Worm (Caenorhabditis elegans) whole organism, L1 larva: Measurements from ENCODE around the gene unc-68.
A peak's percentile ranks its signal among the peaks of the same experiment; 100 is the strongest.

Source experiments
- C04F5.9 ChIP-seq: sonication (generic microtip); optimal IDR thresholded peaks from 2 replicates; lab custom pipeline; 2016; ENCODE audit warnings: missing genetic modification characterization, missing compliant biosample characterization
- C16A3.4 ChIP-seq: fragments of 150-350 bp; optimal IDR thresholded peaks from 2 replicates; lab custom pipeline; 2014; ENCODE audit warnings: missing biosample characterization, missing genetic modification characterization
- Y116A8C.19 ChIP-seq: sonication (generic microtip); optimal IDR thresholded peaks from 2 replicates; lab custom pipeline; 2016; ENCODE audit warnings: missing compliant biosample characterization, missing genetic modification characterization, borderline replicate concordance
- ceh-8 ChIP-seq: fragments of 200-800 bp; sonication (Bioruptor generic); optimal IDR thresholded peaks from 2 replicates; lab custom pipeline; 2018; ENCODE audit warnings: mild to moderate bottlenecking, missing genetic modification characterization, moderate library complexity, missing compliant biosample characterization
- ceh-88 ChIP-seq: fragments of 200-800 bp; sonication (Bioruptor generic); IDR thresholded peaks from 2 replicates; pipeline ENCODE4 v1.3.6; 2022; ENCODE audit warnings: missing genetic modification characterization, missing compliant biosample characterization
- ceh-90 ChIP-seq: sonication (generic microtip); optimal IDR thresholded peaks from 2 replicates; lab custom pipeline; 2016; ENCODE audit warnings: missing genetic modification characterization, missing compliant biosample characterization
- dpl-1 ChIP-seq, 3 experiments: fragments of 150-350 bp in 2 of 3; sonication (generic microtip) in 1 of 3; optimal IDR thresholded peaks; 2 replicates each; lab custom pipeline; 2014 to 2017; ENCODE audit warnings: missing biosample characterization in 3 of 3, missing genetic modification characterization in 3 of 3, missing genetic modification reagents in 3 of 3
- egl-13 ChIP-seq: sonication (generic microtip); optimal IDR thresholded peaks from 2 replicates; lab custom pipeline; 2016; ENCODE audit warnings: missing genotype, missing genetic modification reagents, missing genetic modification characterization, missing compliant biosample characterization
- egl-27 ChIP-seq, 2 experiments: fragments of 150-350 bp in 1 of 2; sonication (generic microtip); optimal IDR thresholded peaks; 3 replicates each; lab custom pipeline; 2017 to 2018; ENCODE audit warnings: missing biosample characterization in 2 of 2, missing genetic modification characterization in 2 of 2, missing genetic modification reagents in 2 of 2
- elt-2 ChIP-seq: sonication (generic microtip); optimal IDR thresholded peaks from 2 replicates; lab custom pipeline; 2016; ENCODE audit warnings: missing genetic modification characterization, mild to moderate bottlenecking, inconsistent platforms, missing compliant biosample characterization, missing genetic modification reagents
- elt-3 ChIP-seq, 6 experiments: fragments of 150-350 bp in 1 of 6; sonication (generic microtip); optimal IDR thresholded peaks; 2 replicates each; lab custom pipeline; 2017 to 2018; ENCODE audit warnings: missing biosample characterization in 6 of 6, missing genetic modification characterization in 6 of 6, inconsistent platforms in 1 of 6
- fkh-4 ChIP-seq: sonication (generic microtip); optimal IDR thresholded peaks from 2 replicates; lab custom pipeline; 2016; ENCODE audit warnings: missing compliant biosample characterization, missing genetic modification characterization, borderline replicate concordance
- grh-1 ChIP-seq: fragments of 200-800 bp; sonication (Bioruptor generic); IDR thresholded peaks from 2 replicates; pipeline ENCODE4 v1.3.6; 2022; ENCODE audit warnings: missing genetic modification reagents, missing genetic modification characterization, missing compliant biosample characterization
- irx-1 ChIP-seq: sonication (generic microtip); optimal IDR thresholded peaks from 2 replicates; lab custom pipeline; 2016; ENCODE audit warnings: missing genetic modification characterization, missing compliant biosample characterization
- isw-1 ChIP-seq: fragments of 200-800 bp; sonication (Bioruptor generic); IDR thresholded peaks from 2 replicates; pipeline ENCODE4 v1.3.6; 2022; ENCODE audit warnings: missing genetic modification characterization, missing compliant biosample characterization
- jun-1 ChIP-seq: fragments of 150-350 bp; optimal IDR thresholded peaks from 2 replicates; lab custom pipeline; 2014; ENCODE audit warnings: missing biosample characterization, missing genetic modification reagents, missing genetic modification characterization
- lin-13 ChIP-seq: fragments of 150-350 bp; optimal IDR thresholded peaks from 2 replicates; lab custom pipeline; 2014; ENCODE audit warnings: missing biosample characterization, missing genetic modification reagents, missing genetic modification characterization
- lin-14 ChIP-seq: fragments of 200-800 bp; sonication (Bioruptor generic); optimal IDR thresholded peaks from 2 replicates; lab custom pipeline; 2018; ENCODE audit warnings: mild to moderate bottlenecking, missing genetic modification characterization, moderate library complexity, missing compliant biosample characterization
- lin-15B ChIP-seq: fragments of 150-350 bp; sonication (generic microtip); optimal IDR thresholded peaks from 3 replicates; lab custom pipeline; 2014; ENCODE audit warnings: missing biosample characterization, missing genetic modification characterization
- lir-3 ChIP-seq: sonication (generic microtip); optimal IDR thresholded peaks from 2 replicates; lab custom pipeline; 2016; ENCODE audit warnings: mild to moderate bottlenecking, missing genetic modification characterization, moderate library complexity, missing compliant biosample characterization; ENCODE audit not compliant: poor library complexity
- lsy-2 ChIP-seq, 2 experiments: fragments of 150-350 bp; optimal IDR thresholded peaks; 2 replicates each; lab custom pipeline; 2014; ENCODE audit warnings: missing biosample characterization in 2 of 2, missing genetic modification characterization in 2 of 2
- mdl-1 ChIP-seq, 2 experiments: fragments of 150-350 bp; optimal IDR thresholded peaks; 2 replicates each; lab custom pipeline; 2014 to 2017; ENCODE audit warnings: missing biosample characterization in 2 of 2, missing genetic modification characterization in 2 of 2, inconsistent platforms in 1 of 2
- mef-2 ChIP-seq: fragments of 150-350 bp; optimal IDR thresholded peaks from 2 replicates; lab custom pipeline; 2014; ENCODE audit warnings: missing biosample characterization, missing genetic modification characterization
- nhr-19 ChIP-seq: fragments of 200-800 bp; sonication (Bioruptor generic); conservative IDR thresholded peaks from 2 replicates; pipeline ENCODE4 v1.3.6; 2022; ENCODE audit warnings: missing genetic modification characterization, missing compliant biosample characterization
- nhr-20 ChIP-seq: sonication (generic microtip); optimal IDR thresholded peaks from 2 replicates; lab custom pipeline; 2016; ENCODE audit warnings: mild to moderate bottlenecking, missing genetic modification characterization, missing compliant biosample characterization
- nhr-237 ChIP-seq: fragments of 150-350 bp; optimal IDR thresholded peaks from 2 replicates; lab custom pipeline; 2014; ENCODE audit warnings: missing biosample characterization, missing genetic modification characterization
- nhr-71 ChIP-seq: sonication (generic microtip); optimal IDR thresholded peaks from 2 replicates; lab custom pipeline; 2016; ENCODE audit warnings: mild to moderate bottlenecking, missing genetic modification characterization, moderate library complexity, missing compliant biosample characterization
- nhr-76 ChIP-seq: sonication (generic microtip); optimal IDR thresholded peaks from 2 replicates; lab custom pipeline; 2017; ENCODE audit warnings: missing biosample characterization, missing genetic modification characterization
- nhr-77 ChIP-seq: fragments of 150-350 bp; optimal IDR thresholded peaks from 2 replicates; lab custom pipeline; 2014; ENCODE audit warnings: missing biosample characterization, missing genetic modification characterization
- nhr-84 ChIP-seq: sonication (generic microtip); optimal IDR thresholded peaks from 2 replicates; lab custom pipeline; 2017; ENCODE audit warnings: missing biosample characterization, missing genetic modification characterization
- nhr-90 ChIP-seq: sonication (generic microtip); optimal IDR thresholded peaks from 2 replicates; lab custom pipeline; 2016; ENCODE audit warnings: mild to moderate bottlenecking, missing genetic modification characterization, missing compliant biosample characterization; ENCODE audit not compliant: poor library complexity
- pax-3 ChIP-seq: fragments of 200-800 bp; sonication (Bioruptor generic); optimal IDR thresholded peaks from 2 replicates; lab custom pipeline; 2018; ENCODE audit warnings: mild to moderate bottlenecking, missing genetic modification characterization, moderate library complexity, missing compliant biosample characterization
- sptf-1 ChIP-seq: fragments of 150-350 bp; optimal IDR thresholded peaks from 2 replicates; lab custom pipeline; 2014; ENCODE audit warnings: missing biosample characterization, missing genetic modification characterization
- tlp-1 ChIP-seq: fragments of 150-350 bp; optimal IDR thresholded peaks from 2 replicates; lab custom pipeline; 2014; ENCODE audit warnings: missing biosample characterization, missing genetic modification characterization
- unc-62 ChIP-seq: fragments of 150-350 bp; optimal IDR thresholded peaks from 2 replicates; lab custom pipeline; 2014; ENCODE audit warnings: missing biosample characterization, missing genetic modification reagents, missing genetic modification characterization
- zip-4 ChIP-seq: fragments of 200-800 bp; sonication (Bioruptor generic); optimal IDR thresholded peaks from 2 replicates; lab custom pipeline; 2018; ENCODE audit warnings: mild to moderate bottlenecking, missing genetic modification characterization, moderate library complexity, missing compliant biosample characterization
- ztf-11 ChIP-seq, 2 experiments: sonication (generic microtip); optimal IDR thresholded peaks; 2 replicates each; lab custom pipeline; 2016 to 2017; ENCODE audit warnings: missing genetic modification characterization in 2 of 2, missing biosample characterization in 1 of 2, missing compliant biosample characterization in 1 of 2

Gene unc-68

DNA sequence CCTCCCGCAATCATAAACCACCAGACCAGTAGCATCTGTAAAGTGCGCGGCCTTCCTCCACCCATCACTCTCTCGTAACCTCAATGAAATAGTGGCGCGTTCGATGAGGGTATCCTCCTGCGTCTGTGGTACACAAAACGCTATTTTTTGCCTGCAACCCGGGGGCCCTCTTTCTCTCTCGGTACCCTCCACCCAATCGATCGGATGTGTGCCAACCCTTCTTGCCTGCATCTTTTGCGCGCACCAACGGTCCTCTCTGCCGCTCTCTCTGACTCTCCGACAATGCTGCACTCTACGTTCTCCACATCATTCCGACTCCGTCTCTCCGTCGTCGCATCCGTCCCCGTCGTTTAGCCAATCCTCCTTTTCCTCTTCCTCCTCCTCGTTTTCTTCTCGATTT lies 49.3 kb downstream of the unc-68 start (continued):
- TF ChIP-seq nhr-76 (tag; lab: Kevin White, UChicago) (no peak), irx-1 (tag; lab: Kevin White, UChicago) (peak; percentile 74), nhr-90 (tag; lab: Kevin White, UChicago) (peak; percentile 56), fkh-4 (tag; lab: Kevin White, UChicago) (peak; percentile 7), nhr-20 (tag; lab: Kevin White, UChicago) (peak; percentile 77), pax-3 (tag; lab: Kevin White, UChicago) (no peak), lin-14 (peak; percentile 95), zip-4 (GFP tag; lab: Kevin White, UChicago) (no peak), unc-62 (no peak), lir-3 (tag; lab: Kevin White, UChicago) (peak; percentile 27), elt-2 (tag; lab: Kevin White, UChicago) (no peak), mdl-1 (tag; optimal IDR thresholded peaks at IDR 0.05; lab: Kevin White, UChicago) (peak in 1 of 2 experiments; percentile 37), nhr-19 (GFP tag; lab: Robert Waterston, UW) (peak; percentile 60), isw-1 (peak; percentile 45), C04F5.9 (no peak), ceh-88 (GFP tag; lab: Robert Waterston, UW) (no peak), grh-1 (GFP tag; lab: Robert Waterston, UW) (peak; percentile 36; the same call in 1 of the 2 replicates), dpl-1 (GFP tag; optimal IDR thresholded peaks at IDR 0.05; lab: Kevin White, UChicago) (peak in 2 of 3 experiments; percentile 7 to 49), sptf-1 (tag; lab: Kevin White, UChicago) (no peak), C16A3.4 (tag; lab: Kevin White, UChicago) (peak; percentile 73), ceh-8 (GFP tag; lab: Kevin White, UChicago) (peak; percentile 42), lin-13 (GFP tag; lab: Kevin White, UChicago) (peak; percentile 21), ceh-90 (no peak), ztf-11 (tag; optimal IDR thresholded peaks at IDR 0.05; lab: Kevin White, UChicago) (peak in 1 of 2 experiments; percentile 69), egl-13 (tag; lab: Kevin White, UChicago) (peak; percentile 73), nhr-71 (tag; lab: Kevin White, UChicago) (peak; percentile 84), egl-27 (tag; optimal IDR thresholded peaks at IDR 0.05; lab: Kevin White, UChicago) (peak in 1 of 2 experiments; percentile 66), elt-3 (tag; optimal IDR thresholded peaks at IDR 0.05; lab: Kevin White, UChicago) (no peak), Y116A8C.19 (no peak)

DNA sequence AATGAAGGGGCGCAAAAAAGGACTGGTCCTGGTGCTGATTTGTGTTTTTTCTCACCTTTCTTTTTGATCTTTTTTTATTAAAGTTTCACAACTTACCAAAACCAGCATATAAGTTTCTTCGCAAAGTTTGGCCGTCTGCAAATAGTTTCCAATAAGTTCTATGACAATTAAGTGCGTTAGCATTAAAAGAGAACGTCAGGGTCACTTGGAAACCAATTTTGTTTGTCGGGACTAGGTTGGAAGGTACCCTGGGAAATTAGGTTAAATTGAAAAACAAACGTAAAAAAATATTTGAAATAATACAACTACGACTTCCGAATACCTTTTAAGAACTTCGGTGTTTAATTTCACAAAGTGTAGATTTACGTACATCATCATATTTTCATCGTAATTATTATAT lies 50.3 kb downstream of the unc-68 start:
- TF ChIP-seq lsy-2 (tag; optimal IDR thresholded peaks at IDR 0.05; lab: Kevin White, UChicago) (no peak), nhr-90 (tag; lab: Kevin White, UChicago) (no peak), nhr-237 (no peak), ztf-11 (tag; optimal IDR thresholded peaks at IDR 0.05; lab: Kevin White, UChicago) (no peak), mef-2 (tag; lab: Kevin White, UChicago) (no peak), elt-3 (tag; optimal IDR thresholded peaks at IDR 0.05; lab: Kevin White, UChicago) (no peak), tlp-1 (tag; lab: Kevin White, UChicago) (no peak), isw-1 (no peak), jun-1 (tag; lab: Kevin White, UChicago) (no peak), nhr-77 (tag; lab: Kevin White, UChicago) (no peak), mdl-1 (tag; optimal IDR thresholded peaks at IDR 0.05; lab: Kevin White, UChicago) (no peak), lin-15B (tag; lab: Kevin White, UChicago) (no peak), grh-1 (GFP tag; lab: Robert Waterston, UW) (no peak), nhr-84 (tag; lab: Kevin White, UChicago) (no peak)
